Worm (Caenorhabditis elegans) whole organism, late embryonic: Measurements from ENCODE around the gene phf-30.

Source experiments
- C08G9.2 ChIP-seq: sonication (generic microtip); optimal IDR thresholded peaks from 2 replicates; lab custom pipeline; 2016; ENCODE audit warnings: mild to moderate bottlenecking, missing genetic modification characterization, moderate library complexity, missing compliant biosample characterization
- ama-1 ChIP-seq: fragments of 150-350 bp; optimal IDR thresholded peaks from 2 replicates; lab custom pipeline; 2014
- ceh-34 ChIP-seq: sonication (generic microtip); optimal IDR thresholded peaks from 2 replicates; lab custom pipeline; 2016; ENCODE audit warnings: mild to moderate bottlenecking, missing genetic modification characterization, missing compliant biosample characterization
- ceh-48 ChIP-seq: sonication (generic microtip); optimal IDR thresholded peaks from 2 replicates; lab custom pipeline; 2016; ENCODE audit warnings: missing genetic modification characterization, inconsistent platforms, missing compliant biosample characterization
- dmd-4 ChIP-seq: sonication (generic microtip); optimal IDR thresholded peaks from 2 replicates; lab custom pipeline; 2016; ENCODE audit warnings: borderline replicate concordance, missing genetic modification characterization, missing compliant biosample characterization
- elt-2 ChIP-seq: sonication (generic microtip); optimal IDR thresholded peaks from 2 replicates; lab custom pipeline; 2016; ENCODE audit warnings: missing genetic modification reagents, missing genetic modification characterization, missing compliant biosample characterization
- elt-4 ChIP-seq: sonication (generic microtip); optimal IDR thresholded peaks from 2 replicates; lab custom pipeline; 2016; ENCODE audit warnings: missing genetic modification characterization, missing compliant biosample characterization
- fkh-6 ChIP-seq: sonication (generic microtip); optimal IDR thresholded peaks from 2 replicates; lab custom pipeline; 2016; ENCODE audit warnings: missing genetic modification characterization, missing compliant biosample characterization
- hlh-30 ChIP-seq: sonication (generic microtip); optimal IDR thresholded peaks from 2 replicates; lab custom pipeline; 2017; ENCODE audit warnings: antibody characterized with exemption, missing genetic modification characterization, missing compliant biosample characterization; ENCODE audit not compliant: insufficient read depth
- mec-3 ChIP-seq: sonication (generic microtip); optimal IDR thresholded peaks from 2 replicates; lab custom pipeline; 2016; ENCODE audit warnings: borderline replicate concordance, missing genetic modification characterization, missing compliant biosample characterization
- nhr-11 ChIP-seq: fragments of 150-350 bp; optimal IDR thresholded peaks from 2 replicates; lab custom pipeline; 2014; ENCODE audit warnings: missing biosample characterization, missing genetic modification characterization
- pqm-1 ChIP-seq: sonication (generic microtip); optimal IDR thresholded peaks from 2 replicates; lab custom pipeline; 2016; ENCODE audit warnings: missing genetic modification characterization, missing compliant biosample characterization

DNA sequence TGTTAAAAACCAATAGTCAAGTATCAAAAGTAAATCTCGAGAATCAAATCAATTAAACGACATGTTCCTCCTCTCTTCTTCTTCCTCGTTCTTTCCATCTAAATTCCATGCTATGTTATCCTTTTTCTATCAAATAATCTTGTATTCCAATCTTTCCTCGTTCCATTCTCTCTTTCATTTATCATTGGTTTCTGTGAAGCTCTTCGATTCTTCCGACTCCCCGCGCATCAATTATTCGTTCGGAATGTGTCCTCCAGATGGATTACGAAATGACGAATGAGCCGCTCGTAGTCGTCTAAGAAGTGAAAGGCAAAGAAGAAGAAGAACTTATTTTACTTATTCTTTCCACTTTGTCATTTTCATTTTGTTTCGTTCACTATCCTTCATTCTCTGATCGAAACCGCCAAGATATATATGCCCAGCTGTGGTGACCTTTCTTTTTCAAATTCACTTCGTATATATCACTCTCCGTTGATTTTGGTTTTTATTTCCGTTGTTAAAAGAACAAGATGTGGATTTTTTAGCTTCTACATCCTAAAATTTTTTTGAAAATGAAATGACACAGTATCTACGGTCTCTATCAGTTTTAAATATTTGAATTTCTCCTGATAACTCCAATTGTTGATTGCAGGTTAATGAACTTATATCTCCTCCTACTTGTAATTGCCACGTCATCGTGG, 25.6 kb downstream of the phf-30 start, which contains the start of gene pxn-1:
- TF ChIP-seq hlh-30 (tag; lab: Kevin White, UChicago) = no peak
- no peak for TF ChIP-seq fkh-6 (tag; lab: Kevin White, UChicago)
- no peak for TF ChIP-seq nhr-11
- no peak for TF ChIP-seq C08G9.2 (tag; lab: Kevin White, UChicago)
- no peak for TF ChIP-seq mec-3 (tag; lab: Kevin White, UChicago)
- no peak for TF ChIP-seq elt-2
- no peak for TF ChIP-seq ceh-48 (tag; lab: Kevin White, UChicago)
- TF ChIP-seq ama-1 (lab: Kevin White, UChicago) = no peak
- no peak for TF ChIP-seq dmd-4 (tag; lab: Kevin White, UChicago)
- no peak for TF ChIP-seq elt-4 (tag; lab: Kevin White, UChicago)
- no peak for TF ChIP-seq pqm-1
- no peak for TF ChIP-seq ceh-34 (tag; lab: Kevin White, UChicago)
